Fruit fly (Drosophila melanogaster) whole organism, adult: ENCODE results near the gene LManI.

Experiments used
- CG11617 ChIP-seq: fragments of 200-800 bp; sonication (Bioruptor generic); optimal IDR thresholded peaks from 2 replicates; lab custom pipeline; 2017; ENCODE audit warnings: mild to moderate bottlenecking, missing biosample characterization, missing genetic modification reagents, missing genetic modification characterization
- CG12768 ChIP-seq: fragments of 200-800 bp; sonication (Bioruptor generic); optimal IDR thresholded peaks from 2 replicates; lab custom pipeline; 2017; ENCODE audit warnings: missing biosample characterization, missing genetic modification characterization, mild to moderate bottlenecking, moderate library complexity, missing genetic modification reagents
- CG14711 ChIP-seq: fragments of 200-800 bp; sonication (Bioruptor generic); optimal IDR thresholded peaks from 2 replicates; lab custom pipeline; 2018; ENCODE audit warnings: missing biosample characterization, mild to moderate bottlenecking, missing genetic modification characterization, moderate library complexity
- CG33017 ChIP-seq: fragments of 200-800 bp; sonication (Bioruptor generic); optimal IDR thresholded peaks from 2 replicates; lab custom pipeline; 2018; ENCODE audit warnings: missing biosample characterization, mild to moderate bottlenecking, missing genetic modification characterization, moderate library complexity
- Clk ChIP-seq: fragments of 200-800 bp; sonication (Bioruptor generic); optimal IDR thresholded peaks from 2 replicates; lab custom pipeline; 2017; ENCODE audit warnings: missing biosample characterization, missing genetic modification characterization
- Hr96 ChIP-seq: fragments of 200-800 bp; sonication (Bioruptor generic); optimal IDR thresholded peaks from 2 replicates; lab custom pipeline; 2016; ENCODE audit warnings: missing biosample characterization, missing genetic modification characterization
- Mnt ChIP-seq: fragments of 200-800 bp; sonication (Bioruptor generic); optimal IDR thresholded peaks from 2 replicates; lab custom pipeline; 2016; ENCODE audit warnings: missing biosample characterization, mild to moderate bottlenecking, missing genetic modification characterization
- bab1 ChIP-seq: fragments of 200-800 bp; sonication (Bioruptor generic); optimal IDR thresholded peaks from 3 replicates; lab custom pipeline; 2019; ENCODE audit warnings: missing biosample characterization, mild to moderate bottlenecking, missing genetic modification characterization, moderate library complexity
- cic ChIP-seq: fragments of 200-800 bp; sonication (Bioruptor generic); optimal IDR thresholded peaks from 2 replicates; lab custom pipeline; 2017; ENCODE audit warnings: missing biosample characterization, mild to moderate bottlenecking, missing genetic modification characterization, moderate library complexity
- cnc ChIP-seq, 2 experiments: fragments of >200 bp; optimal IDR thresholded peaks; 2 replicates each; lab custom pipeline; 2017
- ovo ChIP-seq: fragments of 200-800 bp; sonication (Bioruptor generic); optimal IDR thresholded peaks from 2 replicates; lab custom pipeline; 2016; ENCODE audit warnings: missing biosample characterization, missing genetic modification characterization
- pad ChIP-seq: fragments of 200-800 bp; sonication (Bioruptor generic); optimal IDR thresholded peaks from 3 replicates; lab custom pipeline; 2017; ENCODE audit warnings: missing biosample characterization, missing genetic modification characterization, mild to moderate bottlenecking, moderate library complexity, missing genetic modification reagents
- tj ChIP-seq: fragments of 200-800 bp; sonication (Bioruptor generic); optimal IDR thresholded peaks from 3 replicates; lab custom pipeline; 2017; ENCODE audit warnings: missing biosample characterization, mild to moderate bottlenecking, missing genetic modification characterization, moderate library complexity
- toe ChIP-seq: fragments of 200-800 bp; sonication (Bioruptor generic); optimal IDR thresholded peaks from 2 replicates; lab custom pipeline; 2016; ENCODE audit warnings: missing biosample characterization, missing genetic modification characterization

DNA sequence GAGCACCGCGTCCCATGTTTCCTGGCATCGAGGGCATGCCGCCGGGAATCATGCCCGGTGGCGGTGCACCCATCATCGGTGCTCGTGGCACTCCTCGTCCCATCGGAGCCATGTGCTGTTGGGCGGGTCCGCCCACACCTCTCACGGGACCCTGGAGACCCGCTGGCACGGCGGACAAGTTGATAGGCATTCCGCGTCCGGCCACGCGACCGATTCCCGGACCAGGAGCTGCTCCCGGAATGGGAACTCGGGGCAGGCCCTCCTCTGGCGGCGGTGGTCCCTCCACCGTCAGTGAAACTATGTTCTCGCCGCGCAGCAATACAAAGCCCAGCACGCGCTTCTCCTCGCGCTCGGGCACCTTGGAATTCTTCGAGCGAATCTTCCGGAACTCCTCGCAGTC is 31.4 kb downstream of the LManI start:
- no peak for TF ChIP-seq CG14711 (tag; lab: Kevin White, UChicago)
- no peak for TF ChIP-seq bab1 (GFP tag; lab: Kevin White, UChicago)
- no peak for TF ChIP-seq CG12768 (GFP tag; lab: Kevin White, UChicago)
- no peak for TF ChIP-seq cnc (optimal IDR thresholded peaks at IDR 0.05; lab: Kevin White, UChicago)
- TF ChIP-seq tj: no peak
- no peak for TF ChIP-seq CG11617 (GFP tag; lab: Kevin White, UChicago)
- TF ChIP-seq Mnt (GFP tag; lab: Kevin White, UChicago): no peak
- TF ChIP-seq pad (GFP tag; lab: Kevin White, UChicago): no peak
- no peak for TF ChIP-seq ovo (GFP tag; lab: Kevin White, UChicago)
- TF ChIP-seq CG33017 (tag; lab: Kevin White, UChicago): no peak
- TF ChIP-seq Hr96 (GFP tag; lab: Kevin White, UChicago): no peak
- no peak for TF ChIP-seq cic (GFP tag; lab: Kevin White, UChicago)
- TF ChIP-seq toe: no peak
- TF ChIP-seq Clk: no peak
